Worm (Caenorhabditis elegans) whole organism, young adult: ENCODE data around the gene chc-1.

ENCODE experiments used
- B0261.1 ChIP-seq: sonication (generic microtip); optimal IDR thresholded peaks from 2 replicates; lab custom pipeline; 2016; ENCODE audit warnings: mild to moderate bottlenecking, missing genetic modification characterization, moderate library complexity, missing compliant biosample characterization
- F23B12.7 ChIP-seq: sonication (generic microtip); optimal IDR thresholded peaks from 2 replicates; lab custom pipeline; 2017; ENCODE audit warnings: missing genetic modification characterization, mild to moderate bottlenecking, missing compliant biosample characterization, antibody characterized with exemption, moderate library complexity; ENCODE audit not compliant: insufficient read depth
- F39B2.1 ChIP-seq: fragments of 200-800 bp; sonication (Bioruptor generic); IDR thresholded peaks from 2 replicates; pipeline ENCODE4 v1.3.6; 2022; ENCODE audit warnings: missing genetic modification reagents, missing genetic modification characterization, missing compliant biosample characterization
- F57C9.4 ChIP-seq: sonication (generic microtip); optimal IDR thresholded peaks from 2 replicates; lab custom pipeline; 2017; ENCODE audit warnings: mild to moderate bottlenecking, missing genetic modification characterization, missing compliant biosample characterization
- T07F8.4 ChIP-seq: sonication (generic microtip); optimal IDR thresholded peaks from 2 replicates; lab custom pipeline; 2016; ENCODE audit warnings: mild to moderate bottlenecking, missing genetic modification characterization, moderate library complexity, missing compliant biosample characterization
- Y53G8AR.9 ChIP-seq: fragments of 200-800 bp; sonication (Bioruptor generic); conservative IDR thresholded peaks from 2 replicates; pipeline ENCODE4 v1.3.6; 2022; ENCODE audit warnings: missing genetic modification reagents, missing genetic modification characterization, missing compliant biosample characterization
- Y95B8A.8 ChIP-seq: fragments of 200-800 bp; sonication (Bioruptor generic); IDR thresholded peaks from 2 replicates; pipeline ENCODE4 v1.3.6; 2022; ENCODE audit warnings: missing genetic modification reagents, missing genetic modification characterization, missing compliant biosample characterization
- akir-1 ChIP-seq: fragments of 200-800 bp; sonication (Bioruptor generic); optimal IDR thresholded peaks from 2 replicates; lab custom pipeline; 2018; ENCODE audit warnings: mild to moderate bottlenecking, missing genetic modification characterization, moderate library complexity, missing compliant biosample characterization
- ama-1 ChIP-seq, 3 experiments: fragments of 150-350 bp in 1 of 3; sonication (generic microtip) in 2 of 3; optimal IDR thresholded peaks; 2 replicates each; lab custom pipeline; 2014 to 2018; ENCODE audit warnings: missing biosample characterization in 2 of 3, missing genetic modification characterization in 2 of 3, missing genetic modification reagents in 2 of 3
- atf-7 ChIP-seq: sonication (generic microtip); optimal IDR thresholded peaks from 2 replicates; lab custom pipeline; 2017; ENCODE audit warnings: mild to moderate bottlenecking, missing genetic modification characterization, missing compliant biosample characterization
- athp-1 ChIP-seq: sonication (generic microtip); optimal IDR thresholded peaks from 2 replicates; lab custom pipeline; 2017; ENCODE audit warnings: mild to moderate bottlenecking, missing genetic modification characterization, missing compliant biosample characterization
- attf-3 ChIP-seq: fragments of 200-800 bp; sonication (Bioruptor generic); conservative IDR thresholded peaks from 2 replicates; pipeline ENCODE4 v1.3.6; 2022; ENCODE audit warnings: missing genetic modification reagents, missing genetic modification characterization, missing compliant biosample characterization
- bed-2 ChIP-seq: fragments of 200-800 bp; sonication (Bioruptor generic); IDR thresholded peaks from 2 replicates; pipeline ENCODE4 v1.3.6; 2022; ENCODE audit warnings: missing genetic modification reagents, missing genetic modification characterization, missing compliant biosample characterization
- cebp-2 ChIP-seq: fragments of 200-800 bp; sonication (Bioruptor generic); IDR thresholded peaks from 2 replicates; pipeline ENCODE4 v1.3.6; 2022; ENCODE audit warnings: missing genetic modification characterization, missing compliant biosample characterization
- ceh-100 ChIP-seq: fragments of 200-800 bp; sonication (Bioruptor generic); IDR thresholded peaks from 2 replicates; pipeline ENCODE4 v1.3.6; 2022; ENCODE audit warnings: missing genetic modification reagents, missing genetic modification characterization, missing compliant biosample characterization
- ceh-27 ChIP-seq: fragments of 200-800 bp; sonication (Bioruptor generic); optimal IDR thresholded peaks from 2 replicates; lab custom pipeline; 2018; ENCODE audit warnings: mild to moderate bottlenecking, missing genetic modification characterization, moderate library complexity, missing compliant biosample characterization
- ceh-40 ChIP-seq: fragments of 200-800 bp; sonication (Bioruptor generic); IDR thresholded peaks from 2 replicates; pipeline ENCODE4 v1.3.6; 2022; ENCODE audit warnings: missing genetic modification characterization, missing compliant biosample characterization
- ceh-79 ChIP-seq: sonication (generic microtip); optimal IDR thresholded peaks from 2 replicates; lab custom pipeline; 2017; ENCODE audit warnings: mild to moderate bottlenecking, missing genetic modification characterization, missing compliant biosample characterization
- chd-7 ChIP-seq: sonication (generic microtip); optimal IDR thresholded peaks from 2 replicates; lab custom pipeline; 2016; ENCODE audit warnings: mild to moderate bottlenecking, missing genetic modification characterization, moderate library complexity, missing compliant biosample characterization
- die-1 ChIP-seq: sonication (generic microtip); optimal IDR thresholded peaks from 2 replicates; lab custom pipeline; 2016; ENCODE audit warnings: missing genotype, mild to moderate bottlenecking, missing genetic modification characterization, missing compliant biosample characterization
- dox-1 ChIP-seq: fragments of 200-800 bp; sonication (Bioruptor generic); IDR thresholded peaks from 2 replicates; pipeline ENCODE4 v1.3.6; 2022; ENCODE audit warnings: missing genetic modification reagents, missing genetic modification characterization, missing compliant biosample characterization
- dpl-1 ChIP-seq: fragments of 150-350 bp; optimal IDR thresholded peaks from 2 replicates; lab custom pipeline; 2014; ENCODE audit warnings: missing biosample characterization, missing genetic modification reagents, missing genetic modification characterization
- egrh-3 ChIP-seq: fragments of 200-800 bp; sonication (Bioruptor generic); IDR thresholded peaks from 2 replicates; pipeline ENCODE4 v1.3.6; 2022; ENCODE audit warnings: missing genetic modification reagents, missing genetic modification characterization, missing compliant biosample characterization
- ekl-4 ChIP-seq: fragments of 200-800 bp; sonication (Bioruptor generic); IDR thresholded peaks from 2 replicates; pipeline ENCODE4 v1.3.6; 2022; ENCODE audit warnings: missing genetic modification reagents, missing genetic modification characterization, missing compliant biosample characterization
- hlh-12 ChIP-seq: sonication (generic microtip); optimal IDR thresholded peaks from 2 replicates; lab custom pipeline; 2016; ENCODE audit warnings: missing genetic modification characterization, missing compliant biosample characterization
- hmg-20 ChIP-seq: fragments of 200-800 bp; sonication (Bioruptor generic); IDR thresholded peaks from 2 replicates; pipeline ENCODE4 v1.3.6; 2022; ENCODE audit warnings: missing genetic modification reagents, missing genetic modification characterization, missing compliant biosample characterization
- lag-1 ChIP-seq: fragments of 200-800 bp; sonication (Bioruptor generic); IDR thresholded peaks from 2 replicates; pipeline ENCODE4 v1.3.6; 2022; ENCODE audit warnings: missing genetic modification reagents, missing genetic modification characterization, missing compliant biosample characterization
- lin-26 ChIP-seq: fragments of 200-800 bp; sonication (Bioruptor generic); IDR thresholded peaks from 2 replicates; pipeline ENCODE4 v1.3.6; 2022; ENCODE audit warnings: missing genetic modification reagents, missing genetic modification characterization, missing compliant biosample characterization
- lin-35 ChIP-seq, 3 experiments: fragments of 150-350 bp in 2 of 3; sonication (generic microtip) in 1 of 3; optimal IDR thresholded peaks; 2 replicates each; lab custom pipeline; 2014 to 2018; ENCODE audit warnings: missing biosample characterization in 3 of 3, missing genetic modification characterization in 3 of 3, missing genetic modification reagents in 3 of 3
- lin-40 ChIP-seq: sonication (generic microtip); optimal IDR thresholded peaks from 2 replicates; lab custom pipeline; 2016; ENCODE audit warnings: missing genetic modification characterization, mild to moderate bottlenecking, missing compliant biosample characterization, missing genotype, missing genetic modification reagents
- madf-10 ChIP-seq: sonication (generic microtip); optimal IDR thresholded peaks from 2 replicates; lab custom pipeline; 2016; ENCODE audit warnings: mild to moderate bottlenecking, missing genetic modification characterization, missing compliant biosample characterization
- madf-3 ChIP-seq: fragments of 200-800 bp; sonication (Bioruptor generic); IDR thresholded peaks from 2 replicates; pipeline ENCODE4 v1.3.6; 2022; ENCODE audit warnings: missing genetic modification reagents, missing genetic modification characterization, missing compliant biosample characterization
- madf-6 ChIP-seq: fragments of 200-800 bp; sonication (Bioruptor generic); IDR thresholded peaks from 2 replicates; pipeline ENCODE4 v1.3.6; 2022; ENCODE audit warnings: missing genetic modification reagents, missing genetic modification characterization, missing compliant biosample characterization
- mcd-1 ChIP-seq: fragments of 200-800 bp; sonication (Bioruptor generic); IDR thresholded peaks from 2 replicates; pipeline ENCODE4 v1.3.6; 2022; ENCODE audit warnings: missing genetic modification reagents, missing genetic modification characterization, missing compliant biosample characterization
- mel-28 ChIP-seq: sonication (generic microtip); optimal IDR thresholded peaks from 2 replicates; lab custom pipeline; 2016; ENCODE audit warnings: borderline replicate concordance, mild to moderate bottlenecking, missing genetic modification characterization, missing compliant biosample characterization
- mxl-1 ChIP-seq: sonication (generic microtip); optimal IDR thresholded peaks from 2 replicates; lab custom pipeline; 2016; ENCODE audit warnings: missing genetic modification characterization, missing compliant biosample characterization
- nfya-1 ChIP-seq: sonication (generic microtip); optimal IDR thresholded peaks from 2 replicates; lab custom pipeline; 2017; ENCODE audit warnings: antibody characterized with exemption, missing compliant biosample characterization, missing genetic modification characterization, borderline replicate concordance; ENCODE audit not compliant: insufficient read depth
- nhr-120 ChIP-seq: fragments of 200-800 bp; sonication (Bioruptor generic); IDR thresholded peaks from 2 replicates; pipeline ENCODE4 v1.3.6; 2022; ENCODE audit warnings: missing genetic modification characterization, missing compliant biosample characterization
- nhr-27 ChIP-seq: fragments of 200-800 bp; sonication (Bioruptor generic); optimal IDR thresholded peaks from 2 replicates; lab custom pipeline; 2018; ENCODE audit warnings: mild to moderate bottlenecking, missing genetic modification characterization, moderate library complexity, missing compliant biosample characterization
- pbrm-1 ChIP-seq: fragments of 200-800 bp; sonication (Bioruptor generic); IDR thresholded peaks from 2 replicates; pipeline ENCODE4 v1.3.6; 2022; ENCODE audit warnings: missing genetic modification reagents, missing genetic modification characterization, missing compliant biosample characterization
- rcor-1 ChIP-seq: fragments of 200-800 bp; sonication (Bioruptor generic); IDR thresholded peaks from 2 replicates; pipeline ENCODE4 v1.3.6; 2022; ENCODE audit warnings: missing genetic modification reagents, missing genetic modification characterization, missing compliant biosample characterization
- somi-1 ChIP-seq: fragments of 200-800 bp; sonication (Bioruptor generic); optimal IDR thresholded peaks from 2 replicates; lab custom pipeline; 2018; ENCODE audit warnings: mild to moderate bottlenecking, missing genetic modification characterization, missing compliant biosample characterization
- tbp1 ChIP-seq: fragments of 200-800 bp; sonication (Bioruptor generic); optimal IDR thresholded peaks from 2 replicates; lab custom pipeline; 2018; ENCODE audit warnings: mild to moderate bottlenecking, missing genetic modification characterization, missing compliant biosample characterization
- tbx-9 ChIP-seq: sonication (generic microtip); optimal IDR thresholded peaks from 2 replicates; lab custom pipeline; 2016; ENCODE audit warnings: borderline replicate concordance, missing genetic modification characterization, inconsistent platforms, missing compliant biosample characterization
- tlf-1 ChIP-seq: fragments of 200-800 bp; sonication (Bioruptor generic); optimal IDR thresholded peaks from 2 replicates; lab custom pipeline; 2018; ENCODE audit warnings: mild to moderate bottlenecking, missing genetic modification characterization, missing compliant biosample characterization
- unc-130 ChIP-seq: sonication (generic microtip); optimal IDR thresholded peaks from 2 replicates; lab custom pipeline; 2016; ENCODE audit warnings: missing genetic modification reagents, missing genetic modification characterization, missing compliant biosample characterization
- unc-62 ChIP-seq: fragments of 150-350 bp; optimal IDR thresholded peaks from 2 replicates; lab custom pipeline; 2014; ENCODE audit warnings: missing biosample characterization, missing genetic modification reagents, missing genetic modification characterization
- xnd-1 ChIP-seq: sonication (generic microtip); optimal IDR thresholded peaks from 2 replicates; lab custom pipeline; 2016; ENCODE audit warnings: missing genotype, missing genetic modification reagents, missing genetic modification characterization, missing compliant biosample characterization
- zfh-2 ChIP-seq: fragments of 200-800 bp; sonication (Bioruptor generic); conservative IDR thresholded peaks from 2 replicates; pipeline ENCODE4 v1.3.6; 2022; ENCODE audit warnings: missing genetic modification reagents, missing genetic modification characterization, missing compliant biosample characterization
- ztf-18 ChIP-seq: sonication (generic microtip); optimal IDR thresholded peaks from 2 replicates; lab custom pipeline; 2016; ENCODE audit warnings: missing genotype, mild to moderate bottlenecking, missing genetic modification characterization, missing compliant biosample characterization

The chc-1 gene

ce11 chrIII:10218587-10218986 is 15.0 kb downstream of the chc-1 start, which contains the start of the genes rde-4 and cox-14 (continued):
- TF ChIP-seq madf-10 (tag; lab: Kevin White, UChicago) (peak; percentile 23), Y95B8A.8 (GFP tag; lab: Robert Waterston, UW) (no peak), madf-3 (GFP tag; lab: Robert Waterston, UW) (no peak), cebp-2 (GFP tag; lab: Robert Waterston, UW) (no peak), unc-130 (GFP tag; lab: Kevin White, UChicago) (no peak), bed-2 (GFP tag; lab: Robert Waterston, UW) (no peak), tbx-9 (tag; lab: Kevin White, UChicago) (no peak), madf-6 (GFP tag; lab: Robert Waterston, UW) (no peak), atf-7 (tag; lab: Kevin White, UChicago) (no peak), mcd-1 (GFP tag; lab: Robert Waterston, UW) (no peak), hlh-12 (tag; lab: Kevin White, UChicago) (no peak), dox-1 (GFP tag; lab: Robert Waterston, UW) (no peak), mxl-1 (tag; lab: Kevin White, UChicago) (no peak), ceh-100 (GFP tag; lab: Robert Waterston, UW) (no peak), ceh-79 (tag; lab: Kevin White, UChicago) (no peak), B0261.1 (tag; lab: Kevin White, UChicago) (no peak), ceh-27 (GFP tag; lab: Kevin White, UChicago) (no peak), attf-3 (GFP tag; lab: Robert Waterston, UW) (no peak), ekl-4 (no peak), F57C9.4 (no peak), hmg-20 (GFP tag; lab: Robert Waterston, UW) (no peak), lin-40 (tag; lab: Kevin White, UChicago) (no peak), ceh-40 (GFP tag; lab: Robert Waterston, UW) (no peak), pbrm-1 (GFP tag; lab: Robert Waterston, UW) (no peak), F39B2.1 (no peak), ama-1 (optimal IDR thresholded peaks at IDR 0.05; lab: Kevin White, UChicago) (no peak), ama-1 (GFP tag; optimal IDR thresholded peaks at IDR 0.05; lab: Kevin White, UChicago) (no peak), lag-1 (GFP tag; lab: Robert Waterston, UW) (no peak), somi-1 (GFP tag; lab: Kevin White, UChicago) (no peak), lin-26 (GFP tag; lab: Robert Waterston, UW) (no peak), egrh-3 (GFP tag; lab: Robert Waterston, UW) (no peak), unc-62 (no peak), tlf-1 (GFP tag; lab: Kevin White, UChicago) (no peak), ztf-18 (tag; lab: Kevin White, UChicago) (no peak), chd-7 (no peak), rcor-1 (GFP tag; lab: Robert Waterston, UW) (no peak), F23B12.7 (tag; lab: Kevin White, UChicago) (peak; percentile 72), athp-1 (tag; lab: Kevin White, UChicago) (no peak), tbp1 (GFP tag; lab: Kevin White, UChicago) (no peak), akir-1 (GFP tag; lab: Kevin White, UChicago) (no peak), Y53G8AR.9 (GFP tag; lab: Robert Waterston, UW) (no peak), mel-28 (tag; lab: Kevin White, UChicago) (no peak), zfh-2 (GFP tag; lab: Robert Waterston, UW) (no peak), xnd-1 (tag; lab: Kevin White, UChicago) (peak; percentile 22), nfya-1 (no peak), die-1 (tag; lab: Kevin White, UChicago) (no peak), nhr-27 (tag; lab: Kevin White, UChicago) (no peak), dpl-1 (GFP tag; lab: Kevin White, UChicago) (peak; percentile 27), nhr-120 (GFP tag; lab: Robert Waterston, UW) (no peak), T07F8.4 (tag; lab: Kevin White, UChicago) (no peak), lin-35 (GFP tag; optimal IDR thresholded peaks at IDR 0.05; lab: Kevin White, UChicago) (peak in 1 of 3 experiments; percentile 86)
